Fruit fly (Drosophila melanogaster) whole organism, embryonic: Measurements from ENCODE around the gene CG15221.
A peak's percentile ranks its signal among the peaks of the same experiment; 100 is the strongest.

Experiments
- Atf6 ChIP-seq: fragments of 200-800 bp; sonication (Bioruptor generic); IDR thresholded peaks from 2 replicates; pipeline ENCODE4 v1.3.6; 2022; ENCODE audit warnings: missing biosample characterization, missing genetic modification characterization
- Blimp-1 ChIP-seq: fragments of 200-800 bp; sonication (Bioruptor generic); optimal IDR thresholded peaks from 3 replicates; lab custom pipeline; 2018; ENCODE audit warnings: missing biosample characterization, missing genetic modification characterization, mild to moderate bottlenecking, moderate library complexity, missing genetic modification reagents
- CG11560 ChIP-seq: fragments of 200-800 bp; sonication (Bioruptor generic); IDR thresholded peaks from 3 replicates; pipeline ENCODE4 v1.3.6; 2022; ENCODE audit warnings: missing biosample characterization, missing genetic modification characterization
- CG12104 ChIP-seq: fragments of 200-800 bp; sonication (Bioruptor generic); optimal IDR thresholded peaks from 3 replicates; lab custom pipeline; 2016; ENCODE audit warnings: missing biosample characterization, missing genetic modification characterization
- CG14860 ChIP-seq: fragments of 200-800 bp; sonication (Bioruptor generic); IDR thresholded peaks from 3 replicates; pipeline ENCODE4 v1.3.6; 2022; ENCODE audit warnings: missing biosample characterization, missing genetic modification characterization; ENCODE audit not compliant: partially characterized antibody
- CG1529 ChIP-seq: fragments of 200-800 bp; sonication (Bioruptor generic); optimal IDR thresholded peaks from 3 replicates; lab custom pipeline; 2018; ENCODE audit warnings: missing biosample characterization, missing genetic modification characterization
- CG15479 ChIP-seq: fragments of 200-800 bp; sonication (Bioruptor generic); optimal IDR thresholded peaks from 3 replicates; lab custom pipeline; 2019; ENCODE audit warnings: missing biosample characterization, mild to moderate bottlenecking, missing genetic modification characterization, moderate library complexity
- CG1647 ChIP-seq: fragments of 200-800 bp; sonication (Bioruptor generic); optimal IDR thresholded peaks from 3 replicates; lab custom pipeline; 2016; ENCODE audit warnings: missing biosample characterization, missing genetic modification characterization
- CG17612 ChIP-seq: fragments of 200-800 bp; sonication (Bioruptor generic); IDR thresholded peaks from 2 replicates; pipeline ENCODE4 v1.3.6; 2022; ENCODE audit warnings: missing biosample characterization, missing genetic modification characterization
- CG17912 ChIP-seq: fragments of 200-800 bp; sonication (Bioruptor generic); optimal IDR thresholded peaks from 2 replicates; lab custom pipeline; 2018; ENCODE audit warnings: missing biosample characterization, mild to moderate bottlenecking, missing genetic modification characterization
- CG2120 ChIP-seq: fragments of 200-800 bp; sonication (Bioruptor generic); optimal IDR thresholded peaks from 3 replicates; lab custom pipeline; 2016; ENCODE audit warnings: missing biosample characterization, missing genetic modification characterization
- CG3281 ChIP-seq: fragments of 200-800 bp; sonication (Bioruptor generic); optimal IDR thresholded peaks from 3 replicates; lab custom pipeline; 2017; ENCODE audit warnings: missing biosample characterization, mild to moderate bottlenecking, missing genetic modification characterization
- CG33557 ChIP-seq: fragments of 200-800 bp; sonication (Bioruptor generic); optimal IDR thresholded peaks from 2 replicates; lab custom pipeline; 2019; ENCODE audit warnings: missing biosample characterization, mild to moderate bottlenecking, missing genetic modification characterization, moderate library complexity
- CG4424 ChIP-seq: fragments of 200-800 bp; sonication (Bioruptor generic); optimal IDR thresholded peaks from 3 replicates; lab custom pipeline; 2016; ENCODE audit warnings: missing biosample characterization, missing genetic modification characterization
- CG6654 ChIP-seq: fragments of 200-800 bp; sonication (Bioruptor generic); optimal IDR thresholded peaks from 2 replicates; lab custom pipeline; 2017; ENCODE audit warnings: missing biosample characterization, mild to moderate bottlenecking, missing genetic modification characterization
- CG7786 ChIP-seq: fragments of 200-800 bp; sonication (Bioruptor generic); optimal IDR thresholded peaks from 2 replicates; lab custom pipeline; 2016; ENCODE audit warnings: missing biosample characterization, missing genetic modification characterization
- CG9215 ChIP-seq: fragments of 200-800 bp; sonication (Bioruptor generic); IDR thresholded peaks from 2 replicates; pipeline ENCODE4 v1.3.6; 2022; ENCODE audit warnings: missing biosample characterization, missing genetic modification characterization
- Chrac-16 ChIP-seq: fragments of 200-800 bp; sonication (Bioruptor generic); optimal IDR thresholded peaks from 3 replicates; lab custom pipeline; 2016; ENCODE audit warnings: missing biosample characterization, missing genetic modification characterization
- D19A ChIP-seq: fragments of 200-800 bp; optimal IDR thresholded peaks from 3 replicates; lab custom pipeline; 2019; ENCODE audit warnings: missing biosample characterization, mild to moderate bottlenecking, missing genetic modification characterization, moderate library complexity
- Dek ChIP-seq: fragments of 200-800 bp; sonication (Bioruptor generic); optimal IDR thresholded peaks from 3 replicates; lab custom pipeline; 2019; ENCODE audit warnings: missing biosample characterization, mild to moderate bottlenecking, missing genetic modification characterization, moderate library complexity
- Elba2 ChIP-seq: fragments of 200-800 bp; sonication (Bioruptor generic); optimal IDR thresholded peaks from 3 replicates; lab custom pipeline; 2016; ENCODE audit warnings: missing biosample characterization, missing genetic modification characterization
- Ets65A ChIP-seq: fragments of 200-800 bp; sonication (Bioruptor generic); peaks from one replicate; lab custom pipeline; 2016; ENCODE audit warnings: missing biosample characterization, missing genetic modification characterization
- Hand ChIP-seq: fragments of 200-800 bp; sonication (Bioruptor generic); optimal IDR thresholded peaks from 2 replicates; lab custom pipeline; 2017; ENCODE audit warnings: mild to moderate bottlenecking, missing biosample characterization, missing genetic modification reagents, missing genetic modification characterization
- Myb ChIP-seq: fragments of 200-800 bp; sonication (Bioruptor generic); optimal IDR thresholded peaks from 2 replicates; lab custom pipeline; 2016; ENCODE audit warnings: missing biosample characterization, missing genetic modification characterization
- NK7.1 ChIP-seq: fragments of 200-800 bp; sonication (Bioruptor generic); optimal IDR thresholded peaks from 3 replicates; lab custom pipeline; 2016; ENCODE audit warnings: missing biosample characterization, missing genetic modification characterization
- Ravus ChIP-seq: fragments of 200-800 bp; sonication (Bioruptor generic); IDR thresholded peaks from 2 replicates; pipeline ENCODE4 v1.3.6; 2022; ENCODE audit warnings: missing biosample characterization, missing genetic modification characterization
- Six4 ChIP-seq: fragments of 200-800 bp; sonication (Bioruptor generic); optimal IDR thresholded peaks from 2 replicates; lab custom pipeline; 2016; ENCODE audit warnings: missing biosample characterization, missing genetic modification characterization
- Sox102F ChIP-seq: fragments of 200-800 bp; sonication (Bioruptor generic); optimal IDR thresholded peaks from 2 replicates; lab custom pipeline; 2018; ENCODE audit warnings: missing biosample characterization, mild to moderate bottlenecking, missing genetic modification characterization, moderate library complexity
- Spps ChIP-seq: fragments of 200-800 bp; sonication (Bioruptor generic); optimal IDR thresholded peaks from 2 replicates; lab custom pipeline; 2018; ENCODE audit warnings: missing biosample characterization, mild to moderate bottlenecking, missing genetic modification characterization
- Sry-β ChIP-seq: fragments of 200-800 bp; sonication (Bioruptor generic); optimal IDR thresholded peaks from 2 replicates; lab custom pipeline; 2018; ENCODE audit warnings: missing biosample characterization, mild to moderate bottlenecking, missing genetic modification characterization, moderate library complexity
- dmrt11E ChIP-seq: fragments of 200-800 bp; sonication (Bioruptor generic); optimal IDR thresholded peaks from 3 replicates; lab custom pipeline; 2018; ENCODE audit warnings: missing biosample characterization, mild to moderate bottlenecking, missing genetic modification characterization, moderate library complexity
- gsb ChIP-seq: fragments of 200-800 bp; sonication (Bioruptor generic); IDR thresholded peaks from 2 replicates; pipeline ENCODE4 v1.3.6; 2022; ENCODE audit warnings: missing biosample characterization, missing genetic modification characterization
- hbn ChIP-seq: fragments of 200-800 bp; sonication (Bioruptor generic); IDR thresholded peaks from 2 replicates; pipeline ENCODE4 v1.3.6; 2022; ENCODE audit warnings: missing biosample characterization, missing genetic modification characterization; ENCODE audit not compliant: partially characterized antibody
- klu ChIP-seq: fragments of 200-800 bp; sonication (Bioruptor generic); IDR thresholded peaks from 2 replicates; pipeline ENCODE4 v1.3.6; 2022; ENCODE audit warnings: missing biosample characterization, missing genetic modification characterization
- lilli ChIP-seq: fragments of 200-800 bp; sonication (Bioruptor generic); optimal IDR thresholded peaks from 3 replicates; lab custom pipeline; 2016; ENCODE audit warnings: missing biosample characterization, missing genetic modification characterization
- otp ChIP-seq: fragments of 200-800 bp; sonication (Bioruptor generic); IDR thresholded peaks from 3 replicates; pipeline ENCODE4, ENCODE4 v1.3.6; 2022; ENCODE audit warnings: missing biosample characterization, missing genetic modification characterization
- pzg ChIP-seq: fragments of 200-800 bp; sonication (Bioruptor generic); optimal IDR thresholded peaks from 3 replicates; lab custom pipeline; 2018; ENCODE audit warnings: missing biosample characterization, mild to moderate bottlenecking, missing genetic modification characterization, moderate library complexity
- repo ChIP-seq: fragments of 200-800 bp; sonication (Bioruptor generic); optimal IDR thresholded peaks from 2 replicates; lab custom pipeline; 2016; ENCODE audit warnings: missing biosample characterization, missing genetic modification characterization
- row ChIP-seq: fragments of 200-800 bp; sonication (Bioruptor generic); IDR thresholded peaks from 3 replicates; pipeline ENCODE4 v1.3.6; 2022; ENCODE audit warnings: missing biosample characterization, missing genetic modification characterization
- seq ChIP-seq: fragments of 200-800 bp; sonication (Bioruptor generic); IDR thresholded peaks from 2 replicates; pipeline ENCODE4 v1.3.6; 2022; ENCODE audit warnings: missing biosample characterization, missing genetic modification characterization
- shn ChIP-seq: fragments of 200-800 bp; sonication (Bioruptor generic); optimal IDR thresholded peaks from 3 replicates; lab custom pipeline; 2016; ENCODE audit warnings: missing biosample characterization, missing genetic modification characterization
- sima ChIP-seq: fragments of 200-800 bp; sonication (Bioruptor generic); optimal IDR thresholded peaks from 2 replicates; lab custom pipeline; 2016; ENCODE audit warnings: missing biosample characterization, missing genetic modification characterization
- so ChIP-seq: fragments of 200-800 bp; sonication (Bioruptor generic); IDR thresholded peaks from 3 replicates; pipeline ENCODE4 v1.3.6; 2022; ENCODE audit warnings: missing biosample characterization, missing genetic modification characterization
- ssp ChIP-seq: fragments of 200-800 bp; sonication (Bioruptor generic); IDR thresholded peaks from 2 replicates; pipeline ENCODE4 v1.3.6; 2022; ENCODE audit warnings: missing biosample characterization, missing genetic modification characterization
- toy ChIP-seq: fragments of 200-800 bp; sonication (Bioruptor generic); IDR thresholded peaks from 2 replicates; pipeline ENCODE4 v1.3.6; 2022; ENCODE audit warnings: missing biosample characterization, missing genetic modification characterization
- tx ChIP-seq: fragments of 200-800 bp; sonication (Bioruptor generic); optimal IDR thresholded peaks from 2 replicates; lab custom pipeline; 2016; ENCODE audit warnings: missing biosample characterization, missing genetic modification characterization
- wek ChIP-seq: fragments of 200-800 bp; sonication (Bioruptor generic); optimal IDR thresholded peaks from 3 replicates; lab custom pipeline; 2018; ENCODE audit warnings: missing biosample characterization, mild to moderate bottlenecking, missing genetic modification characterization, moderate library complexity
- yki ChIP-seq: fragments of >200 bp; optimal IDR thresholded peaks from 3 replicates; lab custom pipeline; 2018
- zen2 ChIP-seq: fragments of 200-800 bp; sonication (Bioruptor generic); IDR thresholded peaks from 3 replicates; pipeline ENCODE4 v1.3.6; 2022; ENCODE audit warnings: missing biosample characterization, missing genetic modification characterization; ENCODE audit not compliant: partially characterized antibody

CG15221 gene

DNA sequence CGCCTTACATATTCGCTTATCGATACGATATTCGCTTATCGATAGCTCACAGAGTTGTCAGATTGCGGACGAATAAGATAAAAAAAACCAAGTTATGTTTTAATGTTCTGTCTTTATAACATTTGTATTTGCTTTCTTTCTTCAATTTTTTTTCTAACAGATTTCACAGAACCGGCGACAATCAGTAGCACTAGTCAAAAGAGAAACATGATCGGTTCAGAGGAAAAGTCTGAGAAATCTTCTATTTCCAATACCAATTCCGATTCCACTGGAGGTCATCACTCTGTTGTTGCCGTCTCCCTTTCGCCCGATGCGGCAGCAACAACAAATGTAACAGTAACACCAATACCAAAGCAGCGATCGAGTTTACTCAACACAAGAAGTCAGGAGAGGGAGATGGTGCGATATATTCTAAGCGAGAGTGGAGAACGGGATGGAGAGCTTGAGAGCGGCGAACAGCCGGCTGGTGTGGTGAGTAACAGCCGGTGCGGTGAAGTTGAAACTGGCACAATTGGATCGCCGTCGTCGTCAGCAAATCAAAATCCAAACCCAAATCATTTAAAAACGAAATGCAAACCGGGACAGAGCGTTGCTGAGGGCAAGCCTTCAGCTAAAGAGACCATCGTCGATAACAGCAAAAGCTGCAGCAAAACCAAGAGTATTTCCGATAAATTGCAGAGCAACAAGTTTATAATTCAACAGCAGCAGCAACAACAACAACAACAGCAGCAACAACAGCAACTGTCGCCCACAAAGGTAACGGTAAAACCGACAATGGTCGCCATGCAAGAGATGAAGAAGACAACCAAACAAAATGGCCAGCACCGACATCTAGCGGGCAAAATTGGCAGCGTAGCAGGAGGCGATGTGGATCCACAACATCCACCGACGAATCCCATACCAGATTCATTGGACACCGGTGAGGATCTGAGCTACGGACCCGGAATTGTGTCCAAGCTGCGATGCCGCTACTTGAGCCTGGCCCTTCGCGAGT, 42.2 kb upstream of the CG15221 start (continued):
- TF ChIP-seq Ravus (GFP tag; lab: Robert Waterston, UW) = no peak
- no peak for TF ChIP-seq sima (GFP tag; lab: Kevin White, UChicago)
- TF ChIP-seq repo (GFP tag; lab: Kevin White, UChicago) = peak; percentile 7
- peak; percentile 17 for TF ChIP-seq Elba2 (GFP tag; lab: Kevin White, UChicago)
- TF ChIP-seq Atf6 (GFP tag; lab: Robert Waterston, UW) = peak; percentile 54; the same call in 1 of the 2 replicates
- TF ChIP-seq zen2 (GFP tag; lab: Robert Waterston, UW) = no peak
- TF ChIP-seq row (GFP tag; lab: Robert Waterston, UW) = peak; percentile 79
- no peak for TF ChIP-seq toy (GFP tag; lab: Robert Waterston, UW)
- peak; percentile 85 for TF ChIP-seq CG2120 (GFP tag; lab: Kevin White, UChicago)
- TF ChIP-seq seq = peak; percentile 12; the same call in 1 of the 2 replicates
- no peak for TF ChIP-seq CG15479
- peak; percentile 69 for TF ChIP-seq CG7786
- TF ChIP-seq Sox102F (GFP tag; lab: Kevin White, UChicago) = peak; percentile 61
- TF ChIP-seq klu = no peak
- TF ChIP-seq Six4 (GFP tag; lab: Kevin White, UChicago) = no peak
- peak; percentile 18 for TF ChIP-seq CG33557 (GFP tag; lab: Kevin White, UChicago)
- TF ChIP-seq Ets65A (GFP tag; lab: Kevin White, UChicago) = peak; percentile 93
- TF ChIP-seq yki = peak; percentile 14
- peak; percentile 50 for TF ChIP-seq CG4424 (GFP tag; lab: Kevin White, UChicago)
- TF ChIP-seq CG17612 (GFP tag; lab: Robert Waterston, UW) = no peak
- peak; percentile 64 for TF ChIP-seq CG9215 (GFP tag; lab: Robert Waterston, UW)
- no peak for TF ChIP-seq CG14860 (GFP tag; lab: Robert Waterston, UW)
- no peak for TF ChIP-seq CG1529
- peak; percentile 49 for TF ChIP-seq Hand (GFP tag; lab: Kevin White, UChicago)
- TF ChIP-seq CG11560 (tag; lab: Robert Waterston, UW) = 0 out of 3 replicates have a peak, but pooled peaks have one; percentile 15
- TF ChIP-seq CG12104 (GFP tag; lab: Kevin White, UChicago) = peak; percentile 50
- TF ChIP-seq shn (GFP tag; lab: Kevin White, UChicago) = peak; percentile 79
- peak; percentile 62 for TF ChIP-seq Myb
- peak; percentile 81 for TF ChIP-seq lilli
- TF ChIP-seq D19A = peak; percentile 38
- TF ChIP-seq dmrt11E = peak; percentile 5
- TF ChIP-seq CG17912 (GFP tag; lab: Kevin White, UChicago) = peak; percentile 23
- TF ChIP-seq so (GFP tag; lab: Robert Waterston, UW) = peak; percentile 51; the same call in 1 of the 3 replicates
- TF ChIP-seq pzg (GFP tag; lab: Kevin White, UChicago) = peak; percentile 50
- peak; percentile 71 for TF ChIP-seq CG3281 (GFP tag; lab: Kevin White, UChicago)
- peak; percentile 55 for TF ChIP-seq CG1647 (GFP tag; lab: Kevin White, UChicago)
- TF ChIP-seq ssp (GFP tag; lab: Robert Waterston, UW) = no peak
- no peak for TF ChIP-seq gsb (GFP tag; lab: Robert Waterston, UW)
- peak; percentile 51 for TF ChIP-seq Dek
- peak; percentile 71 for TF ChIP-seq tx (GFP tag; lab: Kevin White, UChicago)
- no peak for TF ChIP-seq Spps (tag; lab: Kevin White, UChicago)
- TF ChIP-seq hbn (GFP tag; lab: Robert Waterston, UW) = peak; percentile 46; the same call in 1 of the 2 replicates
- no peak for TF ChIP-seq otp (GFP tag; lab: Robert Waterston, UW)
- TF ChIP-seq CG6654 (GFP tag; lab: Kevin White, UChicago) = no peak
- peak; percentile 77 for TF ChIP-seq Sry-β (GFP tag; lab: Kevin White, UChicago)
- TF ChIP-seq Chrac-16 (GFP tag; lab: Kevin White, UChicago) = peak; percentile 60
- peak; percentile 24 for TF ChIP-seq wek
- TF ChIP-seq NK7.1 (GFP tag; lab: Kevin White, UChicago) = peak; percentile 35
- TF ChIP-seq Blimp-1 (GFP tag; lab: Kevin White, UChicago) = peak; percentile 40
